Worm (Caenorhabditis elegans): ENCODE results near the gene Y45F3A.5.

ce11 chrIII:10596387-10596786 lies 10.2 kb upstream of the Y45F3A.5 start, which contains the start of gene Y39A1A.3:
- TF ChIP-seq him-1 (tag; optimal IDR thresholded peaks at IDR 0.05) (no peak), W03F9.2 (tag; optimal IDR thresholded peaks at IDR 0.05) (no peak), dao-5 (tag; optimal IDR thresholded peaks at IDR 0.05) (no peak)
